Fruit fly (Drosophila melanogaster) whole organism, embryonic: ENCODE data around the gene CG43922.

ENCODE experiments used
- Atf-2 ChIP-seq: fragments of 200-800 bp; sonication (Bioruptor generic); optimal IDR thresholded peaks from 2 replicates; lab custom pipeline; 2016; ENCODE audit warnings: missing biosample characterization, missing genetic modification characterization
- Atf6 ChIP-seq: fragments of 200-800 bp; sonication (Bioruptor generic); IDR thresholded peaks from 2 replicates; pipeline ENCODE4 v1.3.6; 2022; ENCODE audit warnings: missing biosample characterization, missing genetic modification characterization
- CG10979 ChIP-seq: fragments of 200-800 bp; sonication (Bioruptor generic); optimal IDR thresholded peaks from 2 replicates; lab custom pipeline; 2018; ENCODE audit warnings: missing biosample characterization, mild to moderate bottlenecking, missing genetic modification characterization, moderate library complexity
- CG11723 ChIP-seq: fragments of 200-800 bp; sonication (Bioruptor generic); optimal IDR thresholded peaks from 2 replicates; lab custom pipeline; 2017; ENCODE audit warnings: missing biosample characterization, mild to moderate bottlenecking, missing genetic modification characterization
- CG12071 ChIP-seq: fragments of 200-800 bp; sonication (Bioruptor generic); optimal IDR thresholded peaks from 3 replicates; lab custom pipeline; 2018; ENCODE audit warnings: missing biosample characterization, mild to moderate bottlenecking, missing genetic modification characterization
- CG12155 ChIP-seq: fragments of 200-800 bp; sonication (Bioruptor generic); optimal IDR thresholded peaks from 3 replicates; lab custom pipeline; 2016; ENCODE audit warnings: missing biosample characterization, missing genetic modification characterization
- CG12744 ChIP-seq: fragments of 200-800 bp; sonication (Bioruptor generic); optimal IDR thresholded peaks from 2 replicates; lab custom pipeline; 2016; ENCODE audit warnings: missing biosample characterization, missing genetic modification characterization
- CG13424 ChIP-seq: fragments of 200-800 bp; sonication (Bioruptor generic); optimal IDR thresholded peaks from 2 replicates; lab custom pipeline; 2019; ENCODE audit warnings: missing biosample characterization, mild to moderate bottlenecking, missing genetic modification characterization, moderate library complexity
- CG14441 ChIP-seq: fragments of 200-800 bp; sonication (Bioruptor generic); IDR thresholded peaks from 2 replicates; pipeline ENCODE4 v1.3.6; 2022; ENCODE audit warnings: missing biosample characterization, missing genetic modification characterization
- CG18476 ChIP-seq: fragments of 200-800 bp; sonication (Bioruptor generic); optimal IDR thresholded peaks from 2 replicates; lab custom pipeline; 2016; ENCODE audit warnings: missing biosample characterization, mild to moderate bottlenecking, missing genetic modification characterization
- CG18619 ChIP-seq: fragments of 200-800 bp; sonication (Bioruptor generic); optimal IDR thresholded peaks from 3 replicates; lab custom pipeline; 2017; ENCODE audit warnings: missing biosample characterization, mild to moderate bottlenecking, missing genetic modification characterization
- CG2889 ChIP-seq: fragments of 200-800 bp; sonication (Bioruptor generic); IDR thresholded peaks from 3 replicates; pipeline ENCODE4 v1.3.6; 2022; ENCODE audit warnings: missing biosample characterization, missing genetic modification characterization
- CG30020 ChIP-seq: fragments of 200-800 bp; optimal IDR thresholded peaks from 2 replicates; lab custom pipeline; 2019; ENCODE audit warnings: missing biosample characterization, mild to moderate bottlenecking, missing genetic modification characterization, moderate library complexity
- CG31224 ChIP-seq: fragments of 200-800 bp; sonication (Bioruptor generic); IDR thresholded peaks from 2 replicates; pipeline ENCODE4 v1.3.6; 2022; ENCODE audit warnings: missing biosample characterization, missing genetic modification characterization
- CG3163 ChIP-seq: fragments of 200-800 bp; sonication (Bioruptor generic); optimal IDR thresholded peaks from 3 replicates; lab custom pipeline; 2016; ENCODE audit warnings: missing biosample characterization, missing genetic modification characterization
- CG34422 ChIP-seq: fragments of 200-800 bp; sonication (Bioruptor generic); IDR thresholded peaks from 3 replicates; pipeline ENCODE4 v1.3.6; 2022; ENCODE audit warnings: missing biosample characterization, missing genetic modification characterization
- CG4820 ChIP-seq: fragments of 200-800 bp; sonication (Bioruptor generic); optimal IDR thresholded peaks from 3 replicates; lab custom pipeline; 2016; ENCODE audit warnings: missing biosample characterization, missing genetic modification characterization
- CG5245 ChIP-seq: fragments of 200-800 bp; sonication (Bioruptor generic); optimal IDR thresholded peaks from 3 replicates; lab custom pipeline; 2016; ENCODE audit warnings: missing biosample characterization, missing genetic modification characterization
- CG6272 ChIP-seq: fragments of 200-800 bp; sonication (Bioruptor generic); IDR thresholded peaks from 2 replicates; pipeline ENCODE4 v1.3.6; 2022; ENCODE audit warnings: missing biosample characterization, missing genetic modification characterization
- CG6765 ChIP-seq: fragments of 200-800 bp; sonication (Bioruptor generic); optimal IDR thresholded peaks from 3 replicates; lab custom pipeline; 2017; ENCODE audit warnings: missing biosample characterization, mild to moderate bottlenecking, missing genetic modification characterization
- CG7357 ChIP-seq: fragments of 200-800 bp; sonication (Bioruptor generic); IDR thresholded peaks from 3 replicates; pipeline ENCODE4 v1.3.6; 2022; ENCODE audit warnings: missing biosample characterization, missing genetic modification characterization
- CG7372 ChIP-seq: fragments of 200-800 bp; sonication (Bioruptor generic); IDR thresholded peaks from 2 replicates; pipeline ENCODE4 v1.3.6; 2022; ENCODE audit warnings: missing biosample characterization, missing genetic modification characterization
- CG7745 ChIP-seq: fragments of 200-800 bp; sonication (Bioruptor generic); optimal IDR thresholded peaks from 2 replicates; lab custom pipeline; 2018; ENCODE audit warnings: missing biosample characterization, mild to moderate bottlenecking, missing genetic modification characterization, moderate library complexity
- CG8281 ChIP-seq: fragments of 200-800 bp; sonication (Bioruptor generic); optimal IDR thresholded peaks from 2 replicates; lab custom pipeline; 2018; ENCODE audit warnings: missing biosample characterization, mild to moderate bottlenecking, missing genetic modification characterization, moderate library complexity
- CG8478 ChIP-seq: fragments of >200 bp; optimal IDR thresholded peaks from 2 replicates; lab custom pipeline; 2018
- CG8765 ChIP-seq: fragments of 200-800 bp; sonication (Bioruptor generic); IDR thresholded peaks from 2 replicates; pipeline ENCODE4 v1.3.6; 2022; ENCODE audit warnings: missing biosample characterization, missing genetic modification characterization
- CG9876 ChIP-seq: fragments of 200-800 bp; sonication (Bioruptor generic); optimal IDR thresholded peaks from 2 replicates; lab custom pipeline; 2016; ENCODE audit warnings: missing biosample characterization, missing genetic modification characterization
- Dip2 ChIP-seq: fragments of 200-800 bp; sonication (Bioruptor generic); IDR thresholded peaks from 2 replicates; pipeline ENCODE4 v1.3.6; 2022; ENCODE audit warnings: missing biosample characterization, missing genetic modification characterization
- E2f2 ChIP-seq: fragments of 200-800 bp; sonication (Bioruptor generic); IDR thresholded peaks from 2 replicates; pipeline ENCODE4 v1.3.6; 2022; ENCODE audit warnings: missing biosample characterization, missing genetic modification characterization
- Gug ChIP-seq: fragments of 200-800 bp; sonication (Bioruptor generic); IDR thresholded peaks from 4 replicates; pipeline ENCODE4 v1.3.6; 2022; ENCODE audit warnings: missing biosample characterization, missing genetic modification characterization
- Hand ChIP-seq: fragments of 200-800 bp; sonication (Bioruptor generic); optimal IDR thresholded peaks from 2 replicates; lab custom pipeline; 2017; ENCODE audit warnings: mild to moderate bottlenecking, missing biosample characterization, missing genetic modification reagents, missing genetic modification characterization
- Hr78 ChIP-seq, 2 experiments: fragments of 200-800 bp in 1 of 2; fragments of >200 bp in 1 of 2; sonication (Bioruptor generic) in 1 of 2; optimal IDR thresholded peaks; 2 replicates each; lab custom pipeline; 2017 to 2019; ENCODE audit warnings: missing biosample characterization in 2 of 2, missing genetic modification characterization in 2 of 2, mild to moderate bottlenecking in 1 of 2, moderate library complexity in 1 of 2
- Mes4 ChIP-seq: fragments of 200-800 bp; sonication (Bioruptor generic); optimal IDR thresholded peaks from 2 replicates; lab custom pipeline; 2016; ENCODE audit warnings: missing biosample characterization, missing genetic modification characterization
- NfI ChIP-seq: fragments of 200-800 bp; sonication (Bioruptor generic); optimal IDR thresholded peaks from 3 replicates; lab custom pipeline; 2018; ENCODE audit warnings: missing biosample characterization, mild to moderate bottlenecking, missing genetic modification characterization, moderate library complexity
- Xbp1 ChIP-seq: fragments of 200-800 bp; sonication (Bioruptor generic); optimal IDR thresholded peaks from 3 replicates; lab custom pipeline; 2016; ENCODE audit warnings: missing biosample characterization, mild to moderate bottlenecking, missing genetic modification characterization
- YL-1 ChIP-seq: fragments of 200-800 bp; sonication (Bioruptor generic); optimal IDR thresholded peaks from 3 replicates; lab custom pipeline; 2017; ENCODE audit warnings: missing biosample characterization, mild to moderate bottlenecking, missing genetic modification characterization
- ato ChIP-seq: fragments of 200-800 bp; sonication (Bioruptor generic); IDR thresholded peaks from 2 replicates; pipeline ENCODE4 v1.3.6; 2022; ENCODE audit warnings: missing biosample characterization, missing genetic modification characterization; ENCODE audit not compliant: partially characterized antibody
- cas ChIP-seq: fragments of 200-800 bp; sonication (Bioruptor generic); IDR thresholded peaks from 2 replicates; pipeline ENCODE4 v1.3.6; 2022; ENCODE audit warnings: missing biosample characterization, missing genetic modification characterization
- ci ChIP-seq: fragments of 200-800 bp; sonication (Bioruptor generic); IDR thresholded peaks from 3 replicates; pipeline ENCODE4 v1.3.6; 2022; ENCODE audit warnings: missing biosample characterization, missing genetic modification characterization
- corto ChIP-seq: fragments of 200-800 bp; sonication (Bioruptor generic); optimal IDR thresholded peaks from 2 replicates; lab custom pipeline; 2016; ENCODE audit warnings: missing biosample characterization, mild to moderate bottlenecking, missing genetic modification characterization, moderate library complexity
- en ChIP-seq: fragments of 200-800 bp; sonication (Bioruptor generic); optimal IDR thresholded peaks from 2 replicates; lab custom pipeline; 2016; ENCODE audit warnings: missing biosample characterization, missing genetic modification characterization
- grn ChIP-seq: fragments of 200-800 bp; sonication (Bioruptor generic); optimal IDR thresholded peaks from 3 replicates; lab custom pipeline; 2017; ENCODE audit warnings: missing biosample characterization, missing genetic modification characterization
- inv ChIP-seq: fragments of 200-800 bp; sonication (Bioruptor generic); IDR thresholded peaks from 2 replicates; pipeline ENCODE4 v1.3.6; 2022; ENCODE audit warnings: missing biosample characterization, missing genetic modification characterization; ENCODE audit not compliant: partially characterized antibody
- jigr1 ChIP-seq: fragments of 200-800 bp; sonication (Bioruptor generic); IDR thresholded peaks from 3 replicates; pipeline ENCODE4 v1.3.6; 2022; ENCODE audit warnings: missing biosample characterization, missing genetic modification characterization
- ken ChIP-seq: fragments of 200-800 bp; sonication (Bioruptor generic); IDR thresholded peaks from 3 replicates; pipeline ENCODE4 v1.3.6; 2022; ENCODE audit warnings: missing biosample characterization, missing genetic modification characterization
- nau ChIP-seq: fragments of 200-800 bp; sonication (Bioruptor generic); optimal IDR thresholded peaks from 3 replicates; lab custom pipeline; 2017; ENCODE audit warnings: missing biosample characterization, mild to moderate bottlenecking, missing genetic modification characterization, missing genetic modification reagents
- nerfin-1 ChIP-seq: fragments of 200-800 bp; sonication (Bioruptor generic); optimal IDR thresholded peaks from 3 replicates; lab custom pipeline; 2019; ENCODE audit warnings: missing biosample characterization, mild to moderate bottlenecking, missing genetic modification characterization, moderate library complexity
- psq ChIP-seq: fragments of 200-800 bp; sonication (Bioruptor generic); optimal IDR thresholded peaks from 2 replicates; lab custom pipeline; 2017; ENCODE audit warnings: missing biosample characterization, missing genetic modification characterization
- pum ChIP-seq: fragments of 200-800 bp; sonication (Bioruptor generic); optimal IDR thresholded peaks from 2 replicates; lab custom pipeline; 2016; ENCODE audit warnings: missing biosample characterization, missing genetic modification characterization
- sim ChIP-seq: fragments of 200-800 bp; sonication (Bioruptor generic); IDR thresholded peaks from 2 replicates; pipeline ENCODE4 v1.3.6; 2022; ENCODE audit warnings: missing biosample characterization, missing genetic modification characterization
- slbo ChIP-seq: fragments of 200-800 bp; sonication (Bioruptor generic); IDR thresholded peaks from 2 replicates; pipeline ENCODE4 v1.3.6; 2022; ENCODE audit warnings: missing biosample characterization, missing genetic modification characterization
- unpg ChIP-seq: fragments of 200-800 bp; sonication (Bioruptor generic); optimal IDR thresholded peaks from 3 replicates; lab custom pipeline; 2018; ENCODE audit warnings: missing biosample characterization, mild to moderate bottlenecking, missing genetic modification characterization, moderate library complexity
- yki ChIP-seq: fragments of >200 bp; optimal IDR thresholded peaks from 3 replicates; lab custom pipeline; 2018

Gene CG43922

DNA sequence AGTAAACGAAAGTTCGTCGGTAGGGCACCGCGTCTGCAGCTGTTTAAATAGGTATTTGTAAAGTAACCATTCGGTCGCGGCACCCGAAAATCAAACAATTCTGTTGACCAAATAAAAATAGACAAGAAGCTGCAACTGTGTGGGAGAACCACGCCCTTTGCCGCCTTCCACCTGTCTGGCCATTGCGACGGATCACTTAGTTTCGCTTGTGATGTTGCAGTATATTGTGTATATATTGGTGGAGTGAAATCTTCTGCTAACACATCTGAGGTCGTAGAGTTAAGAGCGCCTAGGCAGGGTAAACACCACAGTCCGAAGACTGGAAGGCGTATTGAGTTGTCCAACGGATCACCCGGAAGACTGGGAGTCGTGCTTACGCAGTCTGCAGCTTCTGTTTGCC is 25.2 kb downstream of the CG43922 start (continued):
- no peak for TF ChIP-seq Hand
- no peak for TF ChIP-seq Atf-2 (GFP tag; lab: Kevin White, UChicago)
- TF ChIP-seq CG7745, result no peak
- TF ChIP-seq CG7372 (GFP tag; lab: Robert Waterston, UW), result no peak
- no peak for TF ChIP-seq CG12744 (GFP tag; lab: Kevin White, UChicago)
- no peak for TF ChIP-seq sim (GFP tag; lab: Robert Waterston, UW)
- peak; percentile 42 for TF ChIP-seq CG13424 (tag; lab: Kevin White, UChicago)
- TF ChIP-seq CG8281, result peak; percentile 33
- no peak for TF ChIP-seq CG14441 (GFP tag; lab: Robert Waterston, UW)
- TF ChIP-seq CG2889 (GFP tag; lab: Robert Waterston, UW), result no peak
- no peak for TF ChIP-seq grn (GFP tag; lab: Kevin White, UChicago)
- TF ChIP-seq psq (GFP tag; lab: Kevin White, UChicago), result no peak
- no peak for TF ChIP-seq CG8765 (GFP tag; lab: Robert Waterston, UW)
- no peak for TF ChIP-seq CG3163 (GFP tag; lab: Kevin White, UChicago)
- no peak for TF ChIP-seq NfI (GFP tag; lab: Kevin White, UChicago)
- TF ChIP-seq cas (GFP tag; lab: Robert Waterston, UW), result no peak
- no peak for TF ChIP-seq CG18619 (GFP tag; lab: Kevin White, UChicago)
- TF ChIP-seq yki (lab: Kevin White, UChicago), result no peak
- TF ChIP-seq pum (GFP tag; lab: Kevin White, UChicago), result no peak
- no peak for TF ChIP-seq slbo
- TF ChIP-seq CG6765 (GFP tag; lab: Kevin White, UChicago), result no peak
- no peak for TF ChIP-seq jigr1
- TF ChIP-seq inv (GFP tag; lab: Robert Waterston, UW), result no peak
- TF ChIP-seq CG6272 (GFP tag; lab: Robert Waterston, UW), result no peak
- TF ChIP-seq YL-1 (GFP tag; lab: Kevin White, UChicago), result peak; percentile 22
- TF ChIP-seq CG5245 (GFP tag; lab: Kevin White, UChicago), result no peak
- no peak for TF ChIP-seq ken (GFP tag; lab: Robert Waterston, UW)
- TF ChIP-seq en (GFP tag; lab: Kevin White, UChicago), result no peak
- peak; percentile 49 for TF ChIP-seq unpg
- TF ChIP-seq CG10979, result peak; percentile 5
- TF ChIP-seq Hr78 (GFP tag; optimal IDR thresholded peaks at IDR 0.05; lab: Kevin White, UChicago), result peak in 1 of 2 experiments; percentile 69
- peak; percentile 57 for TF ChIP-seq nerfin-1
- no peak for TF ChIP-seq Dip2 (GFP tag; lab: Robert Waterston, UW)
- TF ChIP-seq CG31224 (GFP tag; lab: Robert Waterston, UW), result no peak
- TF ChIP-seq E2f2, result no peak
- TF ChIP-seq CG11723 (GFP tag; lab: Kevin White, UChicago), result peak; percentile 48
- TF ChIP-seq Xbp1 (GFP tag; lab: Kevin White, UChicago), result no peak
- peak; percentile 14 for TF ChIP-seq Mes4
- TF ChIP-seq Gug, result no peak
- TF ChIP-seq CG12071, result peak; percentile 56
- peak; percentile 45; the same call in 1 of the 3 replicates for TF ChIP-seq ci (GFP tag; lab: Robert Waterston, UW)
- no peak for TF ChIP-seq ato
- TF ChIP-seq CG30020 (tag; lab: Kevin White, UChicago), result no peak
- 0 out of 3 replicates have a peak, but pooled peaks have one; percentile 31 for TF ChIP-seq CG7357 (GFP tag; lab: Robert Waterston, UW)
- no peak for TF ChIP-seq CG8478 (lab: Kevin White, UChicago)
- TF ChIP-seq CG18476 (GFP tag; lab: Kevin White, UChicago), result no peak
- no peak for TF ChIP-seq CG34422 (GFP tag; lab: Robert Waterston, UW)
- TF ChIP-seq corto, result no peak
- no peak for TF ChIP-seq CG12155
- peak; percentile 69 for TF ChIP-seq nau (GFP tag; lab: Kevin White, UChicago)
- no peak for TF ChIP-seq Atf6
- TF ChIP-seq CG9876, result no peak
- no peak for TF ChIP-seq CG4820 (GFP tag; lab: Kevin White, UChicago)
